Worm (Caenorhabditis elegans): ENCODE measurements around the gene F10E9.4.

F10E9.4 gene

ce11 chrIII:8268296-8268695 lies 40.0 kb upstream of the F10E9.4 start, which contains the start of the genes F09G8.7 and crn-7 (continued):
- peak; percentile 33 for TF ChIP-seq snu-23 (GFP tag; optimal IDR thresholded peaks at IDR 0.05)
- TF ChIP-seq irx-1 (tag; optimal IDR thresholded peaks at IDR 0.05) = no peak
- no peak for TF ChIP-seq Y116A8C.19 (tag; optimal IDR thresholded peaks at IDR 0.05; ENCODE audit: borderline replicate concordance)
- TF ChIP-seq nhr-19 (GFP tag; conservative IDR thresholded peaks at IDR 0.05) = no peak
- no peak for TF ChIP-seq fkh-4 (tag; optimal IDR thresholded peaks at IDR 0.05; ENCODE audit: borderline replicate concordance)
- TF ChIP-seq xbp-1 (tag; optimal IDR thresholded peaks at IDR 0.05) = no peak
- no peak for TF ChIP-seq nhr-237 (tag; optimal IDR thresholded peaks at IDR 0.05)
- peak in 1 of 3 experiments; percentile 31 for TF ChIP-seq ceh-82 (tag; optimal IDR thresholded peaks at IDR 0.05)
- TF ChIP-seq nhr-84 (tag; optimal IDR thresholded peaks at IDR 0.05) = no peak
- TF ChIP-seq pqm-1 (tag; optimal IDR thresholded peaks at IDR 0.05) = no peak
- no peak for TF ChIP-seq nhr-12 (tag; optimal IDR thresholded peaks at IDR 0.05)
- TF ChIP-seq jun-1 (tag; optimal IDR thresholded peaks at IDR 0.05) = no peak
- no peak for TF ChIP-seq unc-130 (tag; optimal IDR thresholded peaks at IDR 0.05)
- TF ChIP-seq ceh-63 (GFP tag; optimal IDR thresholded peaks at IDR 0.05) = no peak
- no peak for TF ChIP-seq sup-37 (GFP tag; optimal IDR thresholded peaks at IDR 0.05)
- no peak for TF ChIP-seq C34B4.2 (tag; optimal IDR thresholded peaks at IDR 0.05)
- TF ChIP-seq grh-1 (GFP tag; IDR thresholded peaks at IDR 0.05) = no peak
- TF ChIP-seq swsn-7 (tag; optimal IDR thresholded peaks at IDR 0.05) = no peak
- TF ChIP-seq aha-1 (tag; optimal IDR thresholded peaks at IDR 0.05) = no peak
- peak; percentile 32 to 36 for TF ChIP-seq efl-1 (optimal IDR thresholded peaks at IDR 0.05)
- TF ChIP-seq efl-1 (GFP tag; optimal IDR thresholded peaks at IDR 0.05 in 1 of 2) = peak in 1 of 2 experiments; percentile 17
- no peak for TF ChIP-seq zag-1 (tag; optimal IDR thresholded peaks at IDR 0.05)
- TF ChIP-seq nhr-71 (tag; optimal IDR thresholded peaks at IDR 0.05) = no peak
- no peak for TF ChIP-seq pax-3 (tag; optimal IDR thresholded peaks at IDR 0.05)
- no peak for TF ChIP-seq lin-13 (GFP tag; optimal IDR thresholded peaks at IDR 0.05)
- no peak for TF ChIP-seq aly-2 (tag; optimal IDR thresholded peaks at IDR 0.05)
- no peak for TF ChIP-seq egl-13 (tag; optimal IDR thresholded peaks at IDR 0.05)
- TF ChIP-seq unc-30 (tag; optimal IDR thresholded peaks at IDR 0.05) = no peak
- TF ChIP-seq egl-27 (tag; optimal IDR thresholded peaks at IDR 0.05) = no peak
- no peak for TF ChIP-seq C16A3.4 (tag; optimal IDR thresholded peaks at IDR 0.05)
- no peak for TF ChIP-seq unc-62 (GFP tag; optimal IDR thresholded peaks at IDR 0.05)
- TF ChIP-seq nhr-11 (tag; optimal IDR thresholded peaks at IDR 0.05) = no peak
- no peak for TF ChIP-seq mab-9 (GFP tag; IDR thresholded peaks at IDR 0.05)
- no peak for TF ChIP-seq mef-2 (tag; optimal IDR thresholded peaks at IDR 0.05)
- TF ChIP-seq isw-1 (GFP tag; IDR thresholded peaks at IDR 0.05) = no peak
- no peak for TF ChIP-seq unc-98 (GFP tag; IDR thresholded peaks at IDR 0.05)
- TF ChIP-seq mep-1 (tag; optimal IDR thresholded peaks at IDR 0.05) = no peak
- no peak for TF ChIP-seq lin-39 (tag; optimal IDR thresholded peaks at IDR 0.05)
- no peak for TF ChIP-seq ceh-88 (GFP tag; IDR thresholded peaks at IDR 0.05)
- TF ChIP-seq efl-3 (GFP tag; optimal IDR thresholded peaks at IDR 0.05) = no peak
- peak; percentile 46 for TF ChIP-seq blmp-1 (tag; optimal IDR thresholded peaks at IDR 0.05)
- TF ChIP-seq lsy-2 (tag; optimal IDR thresholded peaks at IDR 0.05) = peak in 1 of 2 experiments; percentile 55
- no peak for TF ChIP-seq hlh-4 (tag; optimal IDR thresholded peaks at IDR 0.05)
- TF ChIP-seq mdl-1 (tag; optimal IDR thresholded peaks at IDR 0.05) = no peak

DNA sequence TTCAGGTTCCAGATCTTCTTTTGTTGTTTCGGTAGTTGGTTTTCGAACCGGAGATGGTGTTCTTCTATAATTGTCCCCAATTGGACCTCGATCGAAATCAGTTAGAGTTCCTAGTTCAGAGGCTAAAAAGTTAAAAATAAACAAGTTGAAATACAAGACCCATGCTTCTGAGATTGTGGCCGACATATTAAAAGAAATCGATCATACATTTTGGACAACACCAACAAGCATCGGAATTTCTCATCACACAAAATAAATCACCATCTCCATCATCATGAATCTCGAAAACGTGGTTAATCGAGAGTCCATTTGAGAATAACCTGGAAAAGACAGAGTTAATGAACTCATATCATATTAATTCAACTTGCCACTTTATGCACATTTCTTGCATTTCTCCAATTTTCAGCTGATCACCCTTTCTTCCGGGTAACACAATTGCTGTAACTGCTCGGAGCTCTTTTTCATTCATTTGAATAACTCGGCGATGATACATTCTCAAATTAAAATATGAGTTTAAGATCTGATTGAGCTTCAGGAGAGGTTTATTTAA lies 36.6 kb upstream of the F10E9.4 start, which contains the start of the genes mps-4 and F09G8.10:
mps-4 (minus strand) TSS at position 101 of the 550 bp plus-strand sequence.
F09G8.10 (minus strand) TSS at position 500 of the 550 bp plus-strand sequence.
- no peak for TF ChIP-seq isw-1 (GFP tag; IDR thresholded peaks at IDR 0.05)
- TF ChIP-seq lin-39 (tag; optimal IDR thresholded peaks at IDR 0.05) = no peak
- no peak for TF ChIP-seq nhr-19 (GFP tag; conservative IDR thresholded peaks at IDR 0.05)
- TF ChIP-seq dpl-1 (GFP tag; optimal IDR thresholded peaks at IDR 0.05) = no peak
- no peak for TF ChIP-seq nhr-28 (tag; optimal IDR thresholded peaks at IDR 0.05)
